Worm (Caenorhabditis elegans): ENCODE measurements around the gene F58F12.12.

- TF ChIP-seq unc-98 (GFP tag; IDR thresholded peaks at IDR 0.05) (no peak), ama-1 (optimal IDR thresholded peaks at IDR 0.05) (no peak), alr-1 (tag; optimal IDR thresholded peaks at IDR 0.05; ENCODE audit: borderline replicate concordance) (no peak), blmp-1 (tag; optimal IDR thresholded peaks at IDR 0.05) (no peak), pag-3 (tag; optimal IDR thresholded peaks at IDR 0.05; ENCODE audit: borderline replicate concordance, insufficient read depth) (no peak), pax-3 (tag; optimal IDR thresholded peaks at IDR 0.05) (no peak), ztf-4 (tag; optimal IDR thresholded peaks at IDR 0.05) (no peak), fkh-10 (GFP tag; optimal IDR thresholded peaks at IDR 0.05) (no peak), lsy-2 (tag; optimal IDR thresholded peaks at IDR 0.05) (no peak), nhr-28 (tag; optimal IDR thresholded peaks at IDR 0.05) (no peak), lin-35 (GFP tag; optimal IDR thresholded peaks at IDR 0.05) (no peak), ces-1 (GFP tag; optimal IDR thresholded peaks at IDR 0.05) (no peak), tbx-2 (tag; optimal IDR thresholded peaks at IDR 0.05) (no peak)
Observed at ce11 chrII:6373361-6373760, 7.6 kb upstream of the F58F12.12 start.
